Worm (Caenorhabditis elegans): ENCODE measurements around the gene C08G9.2.
"Not testable (repeated sequence)": the region's sequence is repeated elsewhere in the genome, so short reads cannot be mapped to it uniquely, and the experiment has no call there.

C08G9.2 gene

ce11 chrIV:7654212-7654778 is 18.5 kb downstream of the C08G9.2 start, which contains the start of gene nrde-4:
Gene nrde-4 (minus strand): TSS chrIV:7654262.
- TF ChIP-seq dao-5 (tag; optimal IDR thresholded peaks at IDR 0.05) (no peak), W03F9.2 (tag; optimal IDR thresholded peaks at IDR 0.05) (peak; percentile 70)

- TF ChIP-seq dao-5 (tag; optimal IDR thresholded peaks at IDR 0.05), result no peak
- no peak for TF ChIP-seq him-1 (tag; optimal IDR thresholded peaks at IDR 0.05)
- no peak for TF ChIP-seq W03F9.2 (tag; optimal IDR thresholded peaks at IDR 0.05)
Measured at ce11 chrIV:7653198-7653597, 19.6 kb downstream of the C08G9.2 start.

DNA sequence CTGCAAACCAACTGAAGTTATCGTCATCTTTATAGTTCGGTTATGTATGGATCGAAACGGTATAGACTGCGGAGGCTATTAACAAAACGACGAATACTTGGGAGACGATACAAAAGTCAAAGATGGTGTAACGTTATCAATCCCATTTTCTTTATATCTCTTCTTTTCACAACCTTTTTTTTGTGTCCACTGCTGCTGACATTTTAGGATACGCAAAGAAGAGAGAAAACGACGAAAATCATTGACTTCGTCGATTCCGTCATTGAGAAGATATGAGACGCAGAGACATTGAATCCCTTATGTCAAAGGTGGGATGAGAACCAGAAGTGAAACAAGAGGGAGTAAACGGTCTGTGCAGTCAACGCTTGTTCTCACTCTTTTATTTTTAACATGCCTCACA is 21.7 kb downstream of the C08G9.2 start, which contains the start of gene cima-1:
cima-1 (plus strand) TSS at position 340 of the 400 bp plus-strand sequence.
- no peak for TF ChIP-seq W03F9.2 (tag; optimal IDR thresholded peaks at IDR 0.05)
- no peak for TF ChIP-seq dao-5 (tag; optimal IDR thresholded peaks at IDR 0.05)

ce11 chrIV:7650433-7650832 is 22.3 kb downstream of the C08G9.2 start:
- TF ChIP-seq W03F9.2 (tag; optimal IDR thresholded peaks at IDR 0.05), result no peak

- TF ChIP-seq dao-5 (tag; optimal IDR thresholded peaks at IDR 0.05) (no peak), him-1 (tag; optimal IDR thresholded peaks at IDR 0.05) (no peak), W03F9.2 (tag; optimal IDR thresholded peaks at IDR 0.05) (no peak)
Measured at ce11 chrIV:7646861-7647260, 25.9 kb downstream of the C08G9.2 start.

DNA sequence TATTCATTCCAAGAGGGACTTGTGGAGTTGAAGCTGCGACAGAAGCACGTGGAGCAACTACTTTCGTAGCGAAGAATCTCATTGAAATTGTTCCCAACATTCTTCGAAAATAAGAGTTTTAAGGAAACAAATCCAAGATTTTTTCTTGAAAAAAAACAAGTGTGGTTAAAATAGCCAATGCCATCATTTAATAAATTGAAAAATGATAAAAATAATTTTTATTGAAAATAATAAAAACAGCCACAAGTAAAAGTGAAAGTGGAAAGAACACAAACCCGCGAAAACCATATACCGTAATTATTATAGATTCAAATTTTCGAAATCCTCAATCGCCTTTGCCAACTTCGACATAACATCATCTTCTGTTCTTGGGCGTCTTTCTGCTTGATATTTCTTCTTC is 26.7 kb downstream of the C08G9.2 start, which contains the start of gene hmg-5:
hmg-5 (minus strand) TSS at position 101 of the 400 bp plus-strand sequence.
- no peak for TF ChIP-seq dao-5 (tag; optimal IDR thresholded peaks at IDR 0.05)
- TF ChIP-seq W03F9.2 (tag; optimal IDR thresholded peaks at IDR 0.05), result no peak
- TF ChIP-seq him-1 (tag; optimal IDR thresholded peaks at IDR 0.05), result no peak

- no peak for TF ChIP-seq him-1 (tag; optimal IDR thresholded peaks at IDR 0.05)
- TF ChIP-seq dao-5 (tag; optimal IDR thresholded peaks at IDR 0.05), result no peak
- no peak for TF ChIP-seq W03F9.2 (tag; optimal IDR thresholded peaks at IDR 0.05)
Measured at ce11 chrIV:7642971-7643370, 29.8 kb downstream of the C08G9.2 start, which contains the start of gene nlp-20. Gene nlp-20 (minus strand): TSS chrIV:7643071.

DNA sequence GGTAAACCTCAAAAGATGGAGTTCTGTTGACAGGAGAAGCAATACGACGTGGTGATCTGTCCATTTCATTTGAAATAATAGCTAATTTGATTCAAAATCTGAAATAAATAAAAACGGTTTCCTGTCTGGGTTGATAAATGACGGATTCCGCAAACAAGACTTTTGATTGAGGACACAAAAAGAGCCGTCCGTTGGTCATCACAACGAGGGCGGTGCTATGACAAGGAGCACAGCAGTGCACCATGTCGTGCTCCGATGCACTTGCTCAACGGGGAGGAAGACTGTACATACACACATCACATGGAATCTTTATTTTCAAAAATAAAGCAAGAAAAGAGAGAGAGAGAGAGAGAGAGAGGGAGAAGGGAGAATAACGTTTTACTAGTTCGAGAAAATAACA is 31.0 kb downstream of the C08G9.2 start, which contains the start of gene nep-16:
nep-16 (minus strand) TSS at position 101 of the 400 bp plus-strand sequence.
- no peak for TF ChIP-seq W03F9.2 (tag; optimal IDR thresholded peaks at IDR 0.05)
- TF ChIP-seq him-1 (tag; optimal IDR thresholded peaks at IDR 0.05), result no peak
- no peak for TF ChIP-seq dao-5 (tag; optimal IDR thresholded peaks at IDR 0.05)

- not testable (repeated sequence) for TF ChIP-seq him-1, dao-5, W03F9.2 (tag; optimal IDR thresholded peaks at IDR 0.05)
Measured at ce11 chrIV:7634578-7634977, 38.2 kb downstream of the C08G9.2 start, which contains the start of gene warf-1. Gene warf-1 (plus strand): TSS chrIV:7634786.

DNA sequence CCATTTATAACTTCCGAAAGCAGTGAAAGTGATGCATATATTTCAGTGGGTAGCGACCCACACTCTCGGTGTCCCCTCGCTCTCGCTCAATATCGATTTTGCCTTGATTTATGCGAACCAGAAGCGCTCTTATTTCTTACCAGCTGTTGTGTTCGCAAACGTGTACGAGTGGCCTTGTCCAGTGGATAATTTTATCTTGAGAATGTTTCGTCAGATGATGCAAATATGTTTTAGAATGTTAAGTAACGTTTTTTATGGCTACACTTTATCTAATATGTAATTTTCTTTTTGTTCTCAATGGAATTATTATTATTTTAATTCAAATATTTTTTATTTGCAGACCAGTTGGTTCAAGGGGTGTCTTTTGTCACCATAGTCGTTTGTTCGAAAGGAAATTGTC is 39.8 kb downstream of the C08G9.2 start, which contains the start of gene plp-1:
plp-1 (plus strand) TSS at position 341 of the 400 bp plus-strand sequence.
- TF ChIP-seq him-1 (tag; optimal IDR thresholded peaks at IDR 0.05) (no peak), W03F9.2 (tag; optimal IDR thresholded peaks at IDR 0.05) (no peak), dao-5 (tag; optimal IDR thresholded peaks at IDR 0.05) (no peak)

- TF ChIP-seq W03F9.2 (tag; optimal IDR thresholded peaks at IDR 0.05) (peak; percentile 65), him-1 (tag; optimal IDR thresholded peaks at IDR 0.05) (no peak), dao-5 (tag; optimal IDR thresholded peaks at IDR 0.05) (no peak)
Measured at ce11 chrIV:7632535-7632934, 40.2 kb downstream of the C08G9.2 start, which contains the start of gene F45E4.6. Gene F45E4.6 (minus strand): TSS chrIV:7632548.

- TF ChIP-seq dao-5 (tag; optimal IDR thresholded peaks at IDR 0.05) (no peak), W03F9.2 (tag; optimal IDR thresholded peaks at IDR 0.05) (no peak), him-1 (tag; optimal IDR thresholded peaks at IDR 0.05) (no peak)
Measured at ce11 chrIV:7628942-7629341, 43.8 kb downstream of the C08G9.2 start, which contains the start of gene F45E4.5. Gene F45E4.5 (minus strand): TSS chrIV:7629042.

- TF ChIP-seq dao-5 (tag; optimal IDR thresholded peaks at IDR 0.05) (no peak), him-1 (tag; optimal IDR thresholded peaks at IDR 0.05) (peak; percentile 66), W03F9.2 (tag; optimal IDR thresholded peaks at IDR 0.05) (no peak)
Measured at ce11 chrIV:7623868-7624267, 48.9 kb downstream of the C08G9.2 start.

ce11 chrIV:7623078-7623477 is 49.7 kb downstream of the C08G9.2 start:
- TF ChIP-seq him-1 (tag; optimal IDR thresholded peaks at IDR 0.05) (no peak), W03F9.2 (tag; optimal IDR thresholded peaks at IDR 0.05) (no peak), dao-5 (tag; optimal IDR thresholded peaks at IDR 0.05) (no peak)

ce11 chrIV:7620450-7620849 is 52.3 kb downstream of the C08G9.2 start:
- TF ChIP-seq him-1 (tag; optimal IDR thresholded peaks at IDR 0.05) (no peak), W03F9.2 (tag; optimal IDR thresholded peaks at IDR 0.05) (no peak), dao-5 (tag; optimal IDR thresholded peaks at IDR 0.05) (no peak)
